Worm (Caenorhabditis elegans) whole organism, mixed stage, embryonic: ENCODE results near the gene fbxb-117.

Experiments
- blmp-1 ChIP-seq: fragments of 150-350 bp; optimal IDR thresholded peaks from 2 replicates; lab custom pipeline; 2014; ENCODE audit warnings: missing biosample characterization, missing genetic modification characterization
- ceh-83 ChIP-seq: fragments of 200-800 bp; sonication (Bioruptor generic); optimal IDR thresholded peaks from 2 replicates; lab custom pipeline; 2018; ENCODE audit warnings: mild to moderate bottlenecking, missing genetic modification characterization, missing compliant biosample characterization
- elt-1 ChIP-seq: sonication (generic microtip); optimal IDR thresholded peaks from 2 replicates; lab custom pipeline; 2017; ENCODE audit warnings: missing genetic modification characterization, mild to moderate bottlenecking, missing compliant biosample characterization, antibody characterized with exemption, moderate library complexity, borderline replicate concordance; ENCODE audit not compliant: insufficient read depth
- elt-3 ChIP-seq: fragments of 150-350 bp; optimal IDR thresholded peaks from 2 replicates; lab custom pipeline; 2014; ENCODE audit warnings: missing biosample characterization, missing genetic modification characterization
- nhr-12 ChIP-seq: fragments of 150-350 bp; optimal IDR thresholded peaks from 2 replicates; lab custom pipeline; 2014; ENCODE audit warnings: missing biosample characterization, missing genetic modification characterization
- nhr-2 ChIP-seq: fragments of 150-350 bp; optimal IDR thresholded peaks from 2 replicates; lab custom pipeline; 2014; ENCODE audit warnings: missing biosample characterization, missing genetic modification characterization
- nhr-237 ChIP-seq: fragments of 150-350 bp; optimal IDR thresholded peaks from 2 replicates; lab custom pipeline; 2014; ENCODE audit warnings: missing biosample characterization, missing genetic modification characterization
- nhr-28 ChIP-seq: fragments of 150-350 bp; optimal IDR thresholded peaks from 2 replicates; lab custom pipeline; 2014; ENCODE audit warnings: missing biosample characterization, missing genetic modification characterization
- nhr-76 ChIP-seq: sonication (generic microtip); optimal IDR thresholded peaks from 2 replicates; lab custom pipeline; 2017; ENCODE audit warnings: missing biosample characterization, missing genetic modification characterization
- pha-4 ChIP-seq: fragments of 150-350 bp; optimal IDR thresholded peaks from 2 replicates; lab custom pipeline; 2018; ENCODE audit warnings: missing biosample characterization, missing genetic modification reagents, missing genetic modification characterization
- snpc-4 ChIP-seq: fragments of 150-350 bp; optimal IDR thresholded peaks from 2 replicates; lab custom pipeline; 2014; ENCODE audit warnings: missing biosample characterization, missing genetic modification characterization
- unc-39 ChIP-seq: fragments of 150-350 bp; optimal IDR thresholded peaks from 2 replicates; lab custom pipeline; 2014; ENCODE audit warnings: missing biosample characterization, missing genetic modification characterization
- unc-62 ChIP-seq: fragments of 150-350 bp; optimal IDR thresholded peaks from 2 replicates; lab custom pipeline; 2014; ENCODE audit warnings: missing biosample characterization, missing genetic modification reagents, missing genetic modification characterization
- ztf-11 ChIP-seq: fragments of 150-350 bp; optimal IDR thresholded peaks from 2 replicates; lab custom pipeline; 2014; ENCODE audit warnings: missing biosample characterization, missing genetic modification characterization

DNA sequence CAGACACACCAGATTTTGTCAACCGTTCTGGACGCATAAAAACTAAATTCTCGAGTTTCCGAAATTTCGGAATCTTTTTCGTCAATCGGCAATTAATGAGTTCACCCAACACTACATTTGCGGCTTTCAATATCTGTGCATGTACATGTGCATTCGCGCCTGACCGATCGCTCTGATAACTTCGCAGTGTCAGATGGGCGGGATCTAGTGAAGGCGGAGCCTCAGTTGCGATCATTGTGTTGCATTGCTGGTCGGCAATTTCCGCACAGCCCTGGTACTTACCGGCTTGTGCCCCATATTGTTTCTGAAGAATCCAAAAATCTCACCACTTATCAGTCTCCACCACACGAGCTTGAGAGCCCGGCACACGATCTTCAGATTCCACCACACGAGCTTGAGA lies 21.7 kb upstream of the fbxb-117 start:
- TF ChIP-seq blmp-1 (tag; lab: Kevin White, UChicago) (no peak), unc-62 (GFP tag; lab: Kevin White, UChicago) (no peak), ceh-83 (GFP tag; lab: Kevin White, UChicago) (no peak), snpc-4 (tag; lab: Kevin White, UChicago) (no peak), nhr-28 (no peak), elt-3 (tag; lab: Kevin White, UChicago) (no peak), unc-39 (no peak), nhr-12 (tag; lab: Kevin White, UChicago) (no peak), nhr-76 (tag; lab: Kevin White, UChicago) (no peak), elt-1 (tag; lab: Kevin White, UChicago) (no peak), nhr-2 (no peak), nhr-237 (tag; lab: Kevin White, UChicago) (no peak), pha-4 (tag; lab: Kevin White, UChicago) (no peak), ztf-11 (no peak)
